Fruit fly (Drosophila melanogaster) whole organism, embryonic: ENCODE results near the gene SMSr.

Source experiments
- Antp ChIP-seq: fragments of 200-800 bp; sonication (Bioruptor generic); optimal IDR thresholded peaks from 3 replicates; lab custom pipeline; 2016; ENCODE audit warnings: missing biosample characterization, missing genetic modification characterization
- Atf6 ChIP-seq: fragments of 200-800 bp; sonication (Bioruptor generic); IDR thresholded peaks from 2 replicates; pipeline ENCODE4 v1.3.6; 2022; ENCODE audit warnings: missing biosample characterization, missing genetic modification characterization
- CG10959 ChIP-seq: fragments of 200-800 bp; sonication (Bioruptor generic); IDR thresholded peaks from 2 replicates; pipeline ENCODE4 v1.3.6; 2022; ENCODE audit warnings: missing biosample characterization, missing genetic modification characterization
- CG12769 ChIP-seq: fragments of 200-800 bp; sonication (Bioruptor generic); optimal IDR thresholded peaks from 2 replicates; lab custom pipeline; 2019; ENCODE audit warnings: missing biosample characterization, mild to moderate bottlenecking, missing genetic modification characterization, moderate library complexity
- CG14014 ChIP-seq: fragments of 200-800 bp; sonication (Bioruptor generic); IDR thresholded peaks from 2 replicates; pipeline ENCODE4 v1.3.6; 2022; ENCODE audit warnings: missing biosample characterization, missing genetic modification characterization
- CG14050 ChIP-seq: fragments of 200-800 bp; sonication (Bioruptor generic); IDR thresholded peaks from 3 replicates; pipeline ENCODE4 v1.3.6; 2022; ENCODE audit warnings: missing biosample characterization, missing genetic modification characterization
- CG16815 ChIP-seq: fragments of 200-800 bp; sonication (Bioruptor generic); optimal IDR thresholded peaks from 3 replicates; lab custom pipeline; 2017; ENCODE audit warnings: missing biosample characterization, mild to moderate bottlenecking, missing genetic modification characterization
- CG17328 ChIP-seq: fragments of 200-800 bp; sonication (Bioruptor generic); IDR thresholded peaks from 2 replicates; pipeline ENCODE4 v1.3.6; 2022; ENCODE audit warnings: missing biosample characterization, missing genetic modification characterization
- CG18599 ChIP-seq: fragments of 200-800 bp; sonication (Bioruptor generic); optimal IDR thresholded peaks from 3 replicates; lab custom pipeline; 2017; ENCODE audit warnings: missing biosample characterization, missing genetic modification characterization, mild to moderate bottlenecking, moderate library complexity, missing genetic modification reagents
- CG2199 ChIP-seq: fragments of 200-800 bp; sonication (Bioruptor generic); IDR thresholded peaks from 3 replicates; pipeline ENCODE4 v1.3.6; 2022; ENCODE audit warnings: missing biosample characterization, missing genetic modification characterization
- CG2202 ChIP-seq: fragments of 200-800 bp; sonication (Bioruptor generic); optimal IDR thresholded peaks from 2 replicates; lab custom pipeline; 2018; ENCODE audit warnings: missing biosample characterization, mild to moderate bottlenecking, missing genetic modification characterization
- CG33213 ChIP-seq: fragments of 200-800 bp; sonication (Bioruptor generic); optimal IDR thresholded peaks from 3 replicates; lab custom pipeline; 2016; ENCODE audit warnings: missing biosample characterization, missing genetic modification characterization
- CG34376 ChIP-seq: fragments of 200-800 bp; sonication (Bioruptor generic); optimal IDR thresholded peaks from 2 replicates; lab custom pipeline; 2018; ENCODE audit warnings: missing biosample characterization, mild to moderate bottlenecking, missing genetic modification characterization
- CG43689 ChIP-seq: fragments of 200-800 bp; sonication (Bioruptor generic); IDR thresholded peaks from 2 replicates; pipeline ENCODE4 v1.3.6; 2022; ENCODE audit warnings: missing biosample characterization, missing genetic modification characterization
- CG4820 ChIP-seq: fragments of 200-800 bp; sonication (Bioruptor generic); optimal IDR thresholded peaks from 3 replicates; lab custom pipeline; 2016; ENCODE audit warnings: missing biosample characterization, missing genetic modification characterization
- CG4854 ChIP-seq: fragments of 200-800 bp; sonication (Bioruptor generic); optimal IDR thresholded peaks from 2 replicates; lab custom pipeline; 2016; ENCODE audit warnings: missing biosample characterization, missing genetic modification characterization, inconsistent platforms
- CG6654 ChIP-seq: fragments of 200-800 bp; sonication (Bioruptor generic); optimal IDR thresholded peaks from 2 replicates; lab custom pipeline; 2017; ENCODE audit warnings: missing biosample characterization, mild to moderate bottlenecking, missing genetic modification characterization
- CG6765 ChIP-seq: fragments of 200-800 bp; sonication (Bioruptor generic); optimal IDR thresholded peaks from 3 replicates; lab custom pipeline; 2017; ENCODE audit warnings: missing biosample characterization, mild to moderate bottlenecking, missing genetic modification characterization
- CG8924 ChIP-seq: fragments of 200-800 bp; optimal IDR thresholded peaks from 3 replicates; lab custom pipeline; 2019; ENCODE audit warnings: missing biosample characterization, mild to moderate bottlenecking, missing genetic modification characterization, moderate library complexity
- D ChIP-seq, 2 experiments: fragments of 200-800 bp in 1 of 2; fragments of >200 bp in 1 of 2; sonication (Bioruptor generic) in 1 of 2; optimal IDR thresholded peaks; 2 replicates in 1 of 2; 3 replicates in 1 of 2; lab custom pipeline; 2017; ENCODE audit warnings: mild to moderate bottlenecking in 1 of 2, missing biosample characterization in 1 of 2, missing genetic modification characterization in 1 of 2, missing genetic modification reagents in 1 of 2
- Hr78 ChIP-seq, 2 experiments: fragments of 200-800 bp in 1 of 2; fragments of >200 bp in 1 of 2; sonication (Bioruptor generic) in 1 of 2; optimal IDR thresholded peaks; 2 replicates each; lab custom pipeline; 2017 to 2019; ENCODE audit warnings: missing biosample characterization in 2 of 2, missing genetic modification characterization in 2 of 2, mild to moderate bottlenecking in 1 of 2, moderate library complexity in 1 of 2
- Max ChIP-seq: fragments of 200-800 bp; sonication (Bioruptor generic); optimal IDR thresholded peaks from 2 replicates; lab custom pipeline; 2016; ENCODE audit warnings: missing biosample characterization, mild to moderate bottlenecking, missing genetic modification characterization
- Mes4 ChIP-seq: fragments of 200-800 bp; sonication (Bioruptor generic); optimal IDR thresholded peaks from 2 replicates; lab custom pipeline; 2016; ENCODE audit warnings: missing biosample characterization, missing genetic modification characterization
- NC2β ChIP-seq: fragments of 200-800 bp; sonication (Bioruptor generic); optimal IDR thresholded peaks from 2 replicates; lab custom pipeline; 2016; ENCODE audit warnings: missing biosample characterization, missing genetic modification characterization
- Pdp1 ChIP-seq, 2 experiments: fragments of 200-800 bp; sonication (Bioruptor generic); optimal IDR thresholded peaks; 3 replicates each; lab custom pipeline; 2016; ENCODE audit warnings: missing biosample characterization in 2 of 2, missing genetic modification characterization in 2 of 2, mild to moderate bottlenecking in 1 of 2, moderate library complexity in 1 of 2
- Ravus ChIP-seq: fragments of 200-800 bp; sonication (Bioruptor generic); IDR thresholded peaks from 2 replicates; pipeline ENCODE4 v1.3.6; 2022; ENCODE audit warnings: missing biosample characterization, missing genetic modification characterization
- Sry-δ ChIP-seq: fragments of 200-800 bp; sonication (Bioruptor generic); optimal IDR thresholded peaks from 2 replicates; lab custom pipeline; 2016; ENCODE audit warnings: missing biosample characterization, missing genetic modification characterization
- ac ChIP-seq: fragments of 200-800 bp; sonication (Bioruptor generic); optimal IDR thresholded peaks from 3 replicates; lab custom pipeline; 2017; ENCODE audit warnings: missing biosample characterization, mild to moderate bottlenecking, missing genetic modification characterization
- bab2 ChIP-seq: fragments of 200-800 bp; sonication (Bioruptor generic); optimal IDR thresholded peaks from 2 replicates; lab custom pipeline; 2016; ENCODE audit warnings: missing biosample characterization, missing genetic modification characterization
- bigmax ChIP-seq: fragments of 200-800 bp; sonication (Bioruptor generic); optimal IDR thresholded peaks from 2 replicates; lab custom pipeline; 2018; ENCODE audit warnings: missing biosample characterization, mild to moderate bottlenecking, missing genetic modification characterization
- cg ChIP-seq: fragments of 200-800 bp; sonication (Bioruptor generic); optimal IDR thresholded peaks from 3 replicates; lab custom pipeline; 2019; ENCODE audit warnings: missing biosample characterization, mild to moderate bottlenecking, missing genetic modification characterization, moderate library complexity
- fd64A ChIP-seq: fragments of 200-800 bp; sonication (Bioruptor generic); optimal IDR thresholded peaks from 3 replicates; lab custom pipeline; 2018; ENCODE audit warnings: missing biosample characterization, mild to moderate bottlenecking, missing genetic modification characterization
- gsb ChIP-seq: fragments of 200-800 bp; sonication (Bioruptor generic); IDR thresholded peaks from 2 replicates; pipeline ENCODE4 v1.3.6; 2022; ENCODE audit warnings: missing biosample characterization, missing genetic modification characterization
- lab ChIP-seq: fragments of 200-800 bp; sonication (Bioruptor generic); optimal IDR thresholded peaks from 3 replicates; lab custom pipeline; 2017; ENCODE audit warnings: missing biosample characterization, missing genetic modification characterization, mild to moderate bottlenecking, moderate library complexity, missing genetic modification reagents
- lbe ChIP-seq: fragments of 200-800 bp; sonication (Bioruptor generic); optimal IDR thresholded peaks from 2 replicates; lab custom pipeline; 2016; ENCODE audit warnings: missing biosample characterization, mild to moderate bottlenecking, missing genetic modification characterization
- nom ChIP-seq: fragments of 200-800 bp; sonication (Bioruptor generic); optimal IDR thresholded peaks from 2 replicates; lab custom pipeline; 2017; ENCODE audit warnings: missing biosample characterization, missing genetic modification characterization, mild to moderate bottlenecking, moderate library complexity, missing genetic modification reagents
- pb ChIP-seq: fragments of 200-800 bp; sonication (Bioruptor generic); optimal IDR thresholded peaks from 3 replicates; lab custom pipeline; 2016; ENCODE audit warnings: missing biosample characterization, missing genetic modification characterization
- peb ChIP-seq: fragments of 200-800 bp; sonication (Bioruptor generic); IDR thresholded peaks from 2 replicates; pipeline ENCODE4 v1.3.6; 2022; ENCODE audit warnings: missing biosample characterization, missing genetic modification characterization
- prd ChIP-seq, 3 experiments: fragments of >200 bp in 2 of 3; fragments of 200-800 bp in 1 of 3; sonication (Bioruptor generic) in 1 of 3; optimal IDR thresholded peaks in 2 of 3; IDR thresholded peaks in 1 of 3; 2 replicates in 2 of 3; 3 replicates in 1 of 3; pipeline versions ENCODE4 v1.3.6 to Lab custom; 2017 to 2022; ENCODE audit warnings: missing biosample characterization in 1 of 3, missing genetic modification characterization in 1 of 3
- rib ChIP-seq: fragments of 200-800 bp; sonication (Bioruptor generic); IDR thresholded peaks from 2 replicates; pipeline ENCODE4 v1.3.6; 2022; ENCODE audit warnings: missing biosample characterization, missing genetic modification characterization
- ro ChIP-seq: fragments of 200-800 bp; sonication (Bioruptor generic); IDR thresholded peaks from 2 replicates; pipeline ENCODE4 v1.3.6; 2022; ENCODE audit warnings: missing biosample characterization, missing genetic modification characterization
- sc ChIP-seq, 3 experiments: fragments of >200 bp in 2 of 3; fragments of 200-800 bp in 1 of 3; sonication (Bioruptor generic) in 1 of 3; optimal IDR thresholded peaks; 2 replicates in 2 of 3; 3 replicates in 1 of 3; lab custom pipeline; 2017; ENCODE audit warnings: mild to moderate bottlenecking in 1 of 3, missing biosample characterization in 1 of 3, missing genetic modification characterization in 1 of 3, missing genetic modification reagents in 1 of 3
- scrt ChIP-seq: fragments of 200-800 bp; sonication (Bioruptor generic); optimal IDR thresholded peaks from 2 replicates; lab custom pipeline; 2018; ENCODE audit warnings: missing biosample characterization, mild to moderate bottlenecking, missing genetic modification characterization, moderate library complexity
- sim ChIP-seq: fragments of 200-800 bp; sonication (Bioruptor generic); IDR thresholded peaks from 2 replicates; pipeline ENCODE4 v1.3.6; 2022; ENCODE audit warnings: missing biosample characterization, missing genetic modification characterization
- sima ChIP-seq: fragments of 200-800 bp; sonication (Bioruptor generic); optimal IDR thresholded peaks from 2 replicates; lab custom pipeline; 2016; ENCODE audit warnings: missing biosample characterization, missing genetic modification characterization
- stwl ChIP-seq: fragments of 200-800 bp; sonication (Bioruptor generic); optimal IDR thresholded peaks from 3 replicates; lab custom pipeline; 2018; ENCODE audit warnings: missing biosample characterization, mild to moderate bottlenecking, missing genetic modification characterization, moderate library complexity
- tin ChIP-seq: fragments of 200-800 bp; sonication (Bioruptor generic); optimal IDR thresholded peaks from 3 replicates; lab custom pipeline; 2016; ENCODE audit warnings: missing biosample characterization, missing genetic modification characterization
- tna ChIP-seq: fragments of 200-800 bp; sonication (Bioruptor generic); IDR thresholded peaks from 2 replicates; pipeline ENCODE4 v1.3.6; 2022; ENCODE audit warnings: missing biosample characterization, missing genetic modification characterization; ENCODE audit not compliant: partially characterized antibody
- zen ChIP-seq: fragments of 200-800 bp; sonication (Bioruptor generic); optimal IDR thresholded peaks from 3 replicates; lab custom pipeline; 2018; ENCODE audit warnings: missing biosample characterization, mild to moderate bottlenecking, missing genetic modification characterization, moderate library complexity

The SMSr gene

dm6 chr3L:7344965-7345427 is 36.3 kb downstream of the SMSr start, which contains the start of gene Cln7 (continued):
- TF ChIP-seq prd (optimal IDR thresholded peaks at IDR 0.05; lab: Kevin White, UChicago) (no peak), prd (GFP tag; IDR thresholded peaks at IDR 0.05; lab: Robert Waterston, UW) (no peak), peb (GFP tag; lab: Robert Waterston, UW) (no peak), bab2 (GFP tag; lab: Kevin White, UChicago) (no peak), CG10959 (GFP tag; lab: Robert Waterston, UW) (no peak), sima (GFP tag; lab: Kevin White, UChicago) (no peak), CG16815 (GFP tag; lab: Kevin White, UChicago) (no peak), Antp (GFP tag; lab: Kevin White, UChicago) (no peak), ac (peak; percentile 8), bigmax (peak; percentile 59), sim (GFP tag; lab: Robert Waterston, UW) (peak; percentile 49; the same call in 1 of the 2 replicates), Hr78 (GFP tag; optimal IDR thresholded peaks at IDR 0.05; lab: Kevin White, UChicago) (peak in 1 of 2 experiments; percentile 11), Sry-δ (GFP tag; lab: Kevin White, UChicago) (no peak), Mes4 (GFP tag; lab: Kevin White, UChicago) (no peak), lab (GFP tag; lab: Kevin White, UChicago) (peak; percentile 59), nom (GFP tag; lab: Kevin White, UChicago) (peak; percentile 88), CG4820 (GFP tag; lab: Kevin White, UChicago) (no peak), Max (no peak), NC2β (GFP tag; lab: Kevin White, UChicago) (no peak), CG18599 (GFP tag; lab: Kevin White, UChicago) (peak; percentile 31), CG6765 (peak; percentile 31), ro (GFP tag; lab: Robert Waterston, UW) (no peak), Pdp1 (GFP tag; optimal IDR thresholded peaks at IDR 0.05; lab: Kevin White, UChicago) (peak in 1 of 2 experiments; percentile 10), cg (GFP tag; lab: Kevin White, UChicago) (peak; percentile 61), CG43689 (GFP tag; lab: Robert Waterston, UW) (no peak), CG4854 (GFP tag; lab: Kevin White, UChicago) (no peak), tin (GFP tag; lab: Kevin White, UChicago) (no peak), scrt (peak; percentile 35), CG17328 (GFP tag; lab: Robert Waterston, UW) (no peak), Atf6 (GFP tag; lab: Robert Waterston, UW) (peak; percentile 56), stwl (no peak), sc (optimal IDR thresholded peaks at IDR 0.05; lab: Kevin White, UChicago) (no peak), sc (GFP tag; optimal IDR thresholded peaks at IDR 0.05; lab: Kevin White, UChicago) (no peak), gsb (GFP tag; lab: Robert Waterston, UW) (peak; percentile 35; the same call in 1 of the 2 replicates), CG33213 (GFP tag; lab: Kevin White, UChicago) (no peak), lbe (GFP tag; lab: Kevin White, UChicago) (peak; percentile 59), CG14014 (peak; percentile 44; the same call in 1 of the 2 replicates), tna (GFP tag; lab: Robert Waterston, UW) (peak; percentile 57; the same call in 1 of the 2 replicates), Ravus (GFP tag; lab: Robert Waterston, UW) (no peak), CG2199 (GFP tag; lab: Robert Waterston, UW) (peak; percentile 84; the same call in 2 of the 3 replicates), CG34376 (GFP tag; lab: Kevin White, UChicago) (peak; percentile 69), CG8924 (tag; lab: Kevin White, UChicago) (peak; percentile 63), CG2202 (tag; lab: Kevin White, UChicago) (no peak), D (optimal IDR thresholded peaks at IDR 0.05; lab: Kevin White, UChicago) (no peak), D (GFP tag; optimal IDR thresholded peaks at IDR 0.05; lab: Kevin White, UChicago) (no peak), CG6654 (no peak), CG12769 (no peak), zen (tag; lab: Kevin White, UChicago) (peak; percentile 16), fd64A (GFP tag; lab: Kevin White, UChicago) (peak; percentile 29), CG14050 (GFP tag; lab: Robert Waterston, UW) (no peak), rib (GFP tag; lab: Robert Waterston, UW) (peak; percentile 43; the same call in 1 of the 2 replicates), pb (no peak)
